Worm (Caenorhabditis elegans): ENCODE data around the gene C34E10.10.

The C34E10.10 gene

ce11 chrIII:5222777-5223176 is 4.9 kb downstream of the C34E10.10 start:
- TF ChIP-seq Y53F4B.3 (GFP tag; IDR thresholded peaks at IDR 0.05) (no peak), rpc-1 (optimal IDR thresholded peaks at IDR 0.05) (no peak), rpc-1 (tag; optimal IDR thresholded peaks at IDR 0.05) (no peak), ama-1 (optimal IDR thresholded peaks at IDR 0.05) (no peak), ama-1 (GFP tag; optimal IDR thresholded peaks at IDR 0.05) (no peak), pbrm-1 (GFP tag; IDR thresholded peaks at IDR 0.05) (no peak), attf-5 (GFP tag; optimal IDR thresholded peaks at IDR 0.05) (no peak), mxl-1 (tag; optimal IDR thresholded peaks at IDR 0.05) (no peak), madf-8 (GFP tag; conservative IDR thresholded peaks at IDR 0.05) (no peak), nhr-179 (tag; optimal IDR thresholded peaks at IDR 0.05) (no peak), F49E8.2 (tag; optimal IDR thresholded peaks at IDR 0.05; ENCODE audit: insufficient read depth) (no peak), ztf-6 (GFP tag; IDR thresholded peaks at IDR 0.05) (no peak), aptf-2 (GFP tag; conservative IDR thresholded peaks at IDR 0.05) (no peak), D2030.7 (GFP tag; IDR thresholded peaks at IDR 0.05) (no peak)

- TF ChIP-seq K11D2.4 (GFP tag; IDR thresholded peaks at IDR 0.05) (no peak), F33H1.4 (GFP tag; IDR thresholded peaks at IDR 0.05) (no peak), F52B5.7 (tag; optimal IDR thresholded peaks at IDR 0.05) (no peak), mxl-1 (tag; optimal IDR thresholded peaks at IDR 0.05) (no peak), madf-8 (GFP tag; conservative IDR thresholded peaks at IDR 0.05) (no peak), ztf-28 (GFP tag; IDR thresholded peaks at IDR 0.05) (no peak), attf-5 (GFP tag; optimal IDR thresholded peaks at IDR 0.05) (no peak), T07F8.4 (tag; optimal IDR thresholded peaks at IDR 0.05) (no peak), nhr-179 (tag; optimal IDR thresholded peaks at IDR 0.05) (no peak), ztf-3 (GFP tag; optimal IDR thresholded peaks at IDR 0.05) (no peak), ztf-22 (GFP tag; optimal IDR thresholded peaks at IDR 0.05) (no peak), tlf-1 (GFP tag; optimal IDR thresholded peaks at IDR 0.05) (no peak), let-526 (GFP tag; IDR thresholded peaks at IDR 0.05) (no peak), Y56A3A.18 (GFP tag; IDR thresholded peaks at IDR 0.05) (no peak)
Measured at ce11 chrIII:5221820-5222219, 5.9 kb downstream of the C34E10.10 start.

ce11 chrIII:5218687-5219086 is 9.0 kb downstream of the C34E10.10 start, which contains the start of gene ZC155.2:
TSS of gene ZC155.2 (plus strand) at chrIII:5218987.
- TF ChIP-seq hsf-1 (GFP tag; IDR thresholded peaks at IDR 0.05) = no peak
- TF ChIP-seq T07F8.4 (tag; optimal IDR thresholded peaks at IDR 0.05) = no peak
- TF ChIP-seq unc-130 (GFP tag; optimal IDR thresholded peaks at IDR 0.05) = no peak
- no peak for TF ChIP-seq ztf-25 (GFP tag; IDR thresholded peaks at IDR 0.05)
- no peak for TF ChIP-seq K11D2.4 (GFP tag; IDR thresholded peaks at IDR 0.05)
- no peak for TF ChIP-seq B0035.1 (tag; optimal IDR thresholded peaks at IDR 0.05)
- no peak for TF ChIP-seq xnd-1 (tag; optimal IDR thresholded peaks at IDR 0.05)
- TF ChIP-seq hmg-20 (GFP tag; IDR thresholded peaks at IDR 0.05) = no peak
- no peak for TF ChIP-seq ztf-6 (GFP tag; IDR thresholded peaks at IDR 0.05)
- TF ChIP-seq nhr-120 (GFP tag; IDR thresholded peaks at IDR 0.05) = no peak
- TF ChIP-seq snpc-1.1 (tag; optimal IDR thresholded peaks at IDR 0.05; ENCODE audit: insufficient read depth) = no peak
- no peak for TF ChIP-seq nhr-90 (tag; optimal IDR thresholded peaks at IDR 0.05)
- no peak for TF ChIP-seq hlh-26 (GFP tag; conservative IDR thresholded peaks at IDR 0.05)
- no peak for TF ChIP-seq F22D6.2 (tag; optimal IDR thresholded peaks at IDR 0.05)
- no peak for TF ChIP-seq lin-40 (tag; optimal IDR thresholded peaks at IDR 0.05)

- TF ChIP-seq B0261.1 (tag; optimal IDR thresholded peaks at IDR 0.05) = no peak
- TF ChIP-seq fkh-3 (tag; optimal IDR thresholded peaks at IDR 0.05) = no peak
- TF ChIP-seq cebp-1 (GFP tag; IDR thresholded peaks at IDR 0.05) = no peak
- no peak for TF ChIP-seq cebp-1 (tag; optimal IDR thresholded peaks at IDR 0.05)
- no peak for TF ChIP-seq repo-1 (tag; optimal IDR thresholded peaks at IDR 0.05)
- TF ChIP-seq lag-1 (GFP tag; IDR thresholded peaks at IDR 0.05) = no peak
- no peak for TF ChIP-seq nhr-80 (tag; optimal IDR thresholded peaks at IDR 0.05)
- TF ChIP-seq Y56A3A.18 (GFP tag; IDR thresholded peaks at IDR 0.05) = no peak
- TF ChIP-seq Y53F4B.3 (GFP tag; IDR thresholded peaks at IDR 0.05) = no peak
- no peak for TF ChIP-seq Y79H2A.3 (GFP tag; conservative IDR thresholded peaks at IDR 0.05)
Measured at ce11 chrIII:5217511-5217910, 10.2 kb downstream of the C34E10.10 start, which contains the start of gene cutl-19. TSS of gene cutl-19 (minus strand) at chrIII:5217611.
